Worm (Caenorhabditis elegans): Measurements from ENCODE around the gene otpl-7.
A peak's percentile ranks its signal among the peaks of the same experiment; 100 is the strongest.
"Not testable (repeated sequence)": the region's sequence is repeated elsewhere in the genome, so short reads cannot be mapped to it uniquely, and the experiment has no call there.

otpl-7 gene

DNA sequence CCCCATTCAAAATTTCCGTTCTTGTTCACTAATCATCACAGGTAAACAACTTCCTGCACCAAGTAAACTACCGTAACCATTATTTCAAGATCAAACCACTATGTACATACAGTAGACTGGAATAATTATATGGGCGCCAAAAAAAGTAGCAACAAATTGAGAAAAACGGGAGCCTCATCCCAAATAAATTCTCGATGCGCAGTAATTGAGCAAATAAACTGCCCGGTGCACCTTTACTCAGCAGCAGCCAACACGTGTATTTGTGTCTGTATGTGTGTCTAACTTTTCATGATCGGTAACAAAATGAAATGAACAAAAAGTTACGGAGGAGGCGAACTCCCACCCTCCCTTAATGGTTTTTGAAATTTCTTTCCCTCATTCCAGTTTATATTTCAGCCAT lies 7.9 kb downstream of the otpl-7 start, which contains the start of gene otpl-5:
Gene otpl-5 (plus strand): TSS at position 301 of the 400 bp plus-strand sequence.
- TF ChIP-seq unc-62 (GFP tag; optimal IDR thresholded peaks at IDR 0.05) (no peak), hlh-1 (tag; optimal IDR thresholded peaks at IDR 0.05) (no peak), pha-4 (tag; optimal IDR thresholded peaks at IDR 0.05) (no peak), lsy-2 (tag; optimal IDR thresholded peaks at IDR 0.05) (no peak), sptf-1 (tag; optimal IDR thresholded peaks at IDR 0.05) (no peak), lin-32 (GFP tag; optimal IDR thresholded peaks at IDR 0.05) (no peak), ceh-43 (GFP tag; optimal IDR thresholded peaks at IDR 0.05) (no peak), mep-1 (tag; optimal IDR thresholded peaks at IDR 0.05) (no peak), tbx-8 (GFP tag; optimal IDR thresholded peaks at IDR 0.05) (no peak), bed-3 (GFP tag; optimal IDR thresholded peaks at IDR 0.05) (no peak), zip-8 (tag; optimal IDR thresholded peaks at IDR 0.05) (no peak), nhr-2 (tag; optimal IDR thresholded peaks at IDR 0.05) (no peak), nhr-76 (tag; optimal IDR thresholded peaks at IDR 0.05) (no peak), ztf-11 (tag; optimal IDR thresholded peaks at IDR 0.05) (no peak), cnd-1 (tag; optimal IDR thresholded peaks at IDR 0.05) (no peak), ceh-83 (GFP tag; optimal IDR thresholded peaks at IDR 0.05) (no peak), blmp-1 (tag; optimal IDR thresholded peaks at IDR 0.05) (no peak), drap-1 (GFP tag; optimal IDR thresholded peaks at IDR 0.05) (no peak), elt-1 (tag; optimal IDR thresholded peaks at IDR 0.05; ENCODE audit: borderline replicate concordance, insufficient read depth) (no peak)

DNA sequence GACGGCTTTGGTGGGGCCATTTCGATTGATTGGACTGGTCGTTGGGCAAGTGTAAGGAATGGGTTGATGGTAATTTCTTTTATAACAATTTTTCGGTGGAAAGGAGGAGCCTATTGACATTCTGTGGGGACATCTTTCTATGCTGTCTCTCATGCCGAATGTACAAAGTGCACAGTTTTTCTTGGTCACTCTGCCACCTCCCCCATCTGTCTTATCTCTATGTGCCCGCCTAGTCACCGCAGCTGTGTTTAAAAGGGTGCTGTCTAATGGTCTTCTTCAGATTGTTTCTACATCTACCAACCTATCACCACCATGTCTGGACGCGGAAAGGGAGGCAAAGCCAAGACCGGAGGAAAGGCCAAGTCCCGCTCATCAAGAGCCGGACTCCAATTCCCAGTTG lies 11.8 kb downstream of the otpl-7 start, which contains the start of the genes his-8 and his-7:
Gene his-8 (minus strand): TSS at position 20 of the 400 bp plus-strand sequence.
Gene his-7 (plus strand): TSS at position 313 of the 400 bp plus-strand sequence.
- not testable (repeated sequence) for TF ChIP-seq unc-39 (tag; optimal IDR thresholded peaks at IDR 0.05); lin-32 (GFP tag; optimal IDR thresholded peaks at IDR 0.05); unc-62 (GFP tag; optimal IDR thresholded peaks at IDR 0.05)

- TF ChIP-seq ceh-83 (GFP tag; optimal IDR thresholded peaks at IDR 0.05) (no peak), ceh-43 (GFP tag; optimal IDR thresholded peaks at IDR 0.05) (no peak), unc-120 (tag; optimal IDR thresholded peaks at IDR 0.05; ENCODE audit: poor library complexity, severe bottlenecking) (no peak), zip-8 (tag; optimal IDR thresholded peaks at IDR 0.05) (peak; percentile 70), ham-2 (GFP tag; optimal IDR thresholded peaks at IDR 0.05) (no peak), ceh-39 (tag; optimal IDR thresholded peaks at IDR 0.05) (no peak), snpc-4 (tag; optimal IDR thresholded peaks at IDR 0.05) (no peak), unc-39 (tag; optimal IDR thresholded peaks at IDR 0.05) (no peak)
Measured at ce11 chrV:8533916-8534315, 12.6 kb downstream of the otpl-7 start.

ce11 chrV:8534534-8535283 lies 13.4 kb downstream of the otpl-7 start, which contains the start of the genes his-6 and his-5:
Gene his-6, minus strand, starts transcription at chrV:8534977.
Gene his-5, plus strand, starts transcription at chrV:8535214.
- TF ChIP-seq cnd-1 (tag; optimal IDR thresholded peaks at IDR 0.05) (peak; percentile 64), mls-2 (tag; optimal IDR thresholded peaks at IDR 0.05) (peak; percentile 13), pha-4 (tag; optimal IDR thresholded peaks at IDR 0.05) (peak; percentile 1)

- no peak for TF ChIP-seq sptf-1 (tag; optimal IDR thresholded peaks at IDR 0.05)
- TF ChIP-seq hlh-1 (tag; optimal IDR thresholded peaks at IDR 0.05): no peak
- TF ChIP-seq lin-13 (tag; optimal IDR thresholded peaks at IDR 0.05): no peak
- TF ChIP-seq snpc-4 (tag; optimal IDR thresholded peaks at IDR 0.05): no peak
- no peak for TF ChIP-seq nhr-2 (tag; optimal IDR thresholded peaks at IDR 0.05)
- no peak for TF ChIP-seq ceh-83 (GFP tag; optimal IDR thresholded peaks at IDR 0.05)
- no peak for TF ChIP-seq bed-3 (GFP tag; optimal IDR thresholded peaks at IDR 0.05)
- no peak for TF ChIP-seq drap-1 (GFP tag; optimal IDR thresholded peaks at IDR 0.05)
- TF ChIP-seq unc-39 (tag; optimal IDR thresholded peaks at IDR 0.05): no peak
- no peak for TF ChIP-seq ham-2 (GFP tag; optimal IDR thresholded peaks at IDR 0.05)
- no peak for TF ChIP-seq flh-1 (GFP tag; optimal IDR thresholded peaks at IDR 0.05)
- TF ChIP-seq pha-4 (tag; optimal IDR thresholded peaks at IDR 0.05): no peak
- no peak for TF ChIP-seq unc-62 (GFP tag; optimal IDR thresholded peaks at IDR 0.05)
- no peak for TF ChIP-seq elt-1 (tag; optimal IDR thresholded peaks at IDR 0.05; ENCODE audit: borderline replicate concordance, insufficient read depth)
- no peak for TF ChIP-seq elt-3 (tag; optimal IDR thresholded peaks at IDR 0.05)
- TF ChIP-seq nhr-237 (tag; optimal IDR thresholded peaks at IDR 0.05): no peak
- TF ChIP-seq ztf-11 (tag; optimal IDR thresholded peaks at IDR 0.05): no peak
- TF ChIP-seq mab-5 (tag; optimal IDR thresholded peaks at IDR 0.05): no peak
Measured at ce11 chrV:8536213-8536612, 14.9 kb downstream of the otpl-7 start, which contains the start of gene his-39. Gene his-39, plus strand, starts transcription at chrV:8536513.

Data from whole organism, mixed stage, embryonic.